Worm (Caenorhabditis elegans) whole organism, mixed stage, embryonic: ENCODE data around the gene srx-121.
"Not testable (repeated sequence)": the region's sequence is repeated elsewhere in the genome, so short reads cannot be mapped to it uniquely, and the experiment has no call there.

ENCODE experiments used
- M03D4.4 ChIP-seq: sonication (generic microtip); optimal IDR thresholded peaks from 2 replicates; lab custom pipeline; 2017; ENCODE audit warnings: mild to moderate bottlenecking, missing genetic modification characterization, missing compliant biosample characterization
- bed-3 ChIP-seq: fragments of 200-800 bp; sonication (Bioruptor generic); optimal IDR thresholded peaks from 3 replicates; lab custom pipeline; 2018; ENCODE audit warnings: mild to moderate bottlenecking, missing genetic modification characterization, moderate library complexity, missing compliant biosample characterization
- ceh-39 ChIP-seq: fragments of 150-350 bp; optimal IDR thresholded peaks from 2 replicates; lab custom pipeline; 2014; ENCODE audit warnings: missing biosample characterization, missing genetic modification characterization
- ceh-83 ChIP-seq: fragments of 200-800 bp; sonication (Bioruptor generic); optimal IDR thresholded peaks from 2 replicates; lab custom pipeline; 2018; ENCODE audit warnings: mild to moderate bottlenecking, missing genetic modification characterization, missing compliant biosample characterization
- ces-1 ChIP-seq: fragments of 150-350 bp; optimal IDR thresholded peaks from 2 replicates; lab custom pipeline; 2014; ENCODE audit warnings: missing biosample characterization, missing genetic modification reagents, missing genetic modification characterization
- elt-1 ChIP-seq: sonication (generic microtip); optimal IDR thresholded peaks from 2 replicates; lab custom pipeline; 2017; ENCODE audit warnings: missing genetic modification characterization, mild to moderate bottlenecking, missing compliant biosample characterization, antibody characterized with exemption, moderate library complexity, borderline replicate concordance; ENCODE audit not compliant: insufficient read depth
- elt-3 ChIP-seq: fragments of 150-350 bp; optimal IDR thresholded peaks from 2 replicates; lab custom pipeline; 2014; ENCODE audit warnings: missing biosample characterization, missing genetic modification characterization
- flh-1 ChIP-seq: fragments of 200-800 bp; sonication (Bioruptor generic); optimal IDR thresholded peaks from 2 replicates; lab custom pipeline; 2018; ENCODE audit warnings: mild to moderate bottlenecking, missing genetic modification characterization, moderate library complexity, missing compliant biosample characterization
- ham-2 ChIP-seq: fragments of 200-800 bp; sonication (Bioruptor generic); optimal IDR thresholded peaks from 2 replicates; lab custom pipeline; 2018; ENCODE audit warnings: mild to moderate bottlenecking, missing genetic modification characterization, missing compliant biosample characterization
- hlh-1 ChIP-seq: fragments of 150-350 bp; optimal IDR thresholded peaks from 2 replicates; lab custom pipeline; 2014; ENCODE audit warnings: missing biosample characterization, missing genetic modification reagents, missing genetic modification characterization
- lin-13 ChIP-seq: fragments of 150-350 bp; optimal IDR thresholded peaks from 2 replicates; lab custom pipeline; 2014; ENCODE audit warnings: missing biosample characterization, missing genetic modification characterization
- lsy-2 ChIP-seq: fragments of 150-350 bp; optimal IDR thresholded peaks from 2 replicates; lab custom pipeline; 2014; ENCODE audit warnings: missing biosample characterization, missing genetic modification characterization
- mab-5 ChIP-seq: fragments of 150-350 bp; optimal IDR thresholded peaks from 2 replicates; lab custom pipeline; 2014; ENCODE audit warnings: missing biosample characterization, missing genetic modification characterization
- mep-1 ChIP-seq: fragments of 150-350 bp; optimal IDR thresholded peaks from 2 replicates; lab custom pipeline; 2017; ENCODE audit warnings: missing biosample characterization, missing genetic modification reagents, missing genetic modification characterization, inconsistent platforms
- nhr-12 ChIP-seq: fragments of 150-350 bp; optimal IDR thresholded peaks from 2 replicates; lab custom pipeline; 2014; ENCODE audit warnings: missing biosample characterization, missing genetic modification characterization
- nhr-2 ChIP-seq: fragments of 150-350 bp; optimal IDR thresholded peaks from 2 replicates; lab custom pipeline; 2014; ENCODE audit warnings: missing biosample characterization, missing genetic modification characterization
- nhr-237 ChIP-seq: fragments of 150-350 bp; optimal IDR thresholded peaks from 2 replicates; lab custom pipeline; 2014; ENCODE audit warnings: missing biosample characterization, missing genetic modification characterization
- nhr-28 ChIP-seq: fragments of 150-350 bp; optimal IDR thresholded peaks from 2 replicates; lab custom pipeline; 2014; ENCODE audit warnings: missing biosample characterization, missing genetic modification characterization
- nhr-76 ChIP-seq: sonication (generic microtip); optimal IDR thresholded peaks from 2 replicates; lab custom pipeline; 2017; ENCODE audit warnings: missing biosample characterization, missing genetic modification characterization
- pha-4 ChIP-seq: fragments of 150-350 bp; optimal IDR thresholded peaks from 2 replicates; lab custom pipeline; 2018; ENCODE audit warnings: missing biosample characterization, missing genetic modification reagents, missing genetic modification characterization
- snpc-4 ChIP-seq: fragments of 150-350 bp; optimal IDR thresholded peaks from 2 replicates; lab custom pipeline; 2014; ENCODE audit warnings: missing biosample characterization, missing genetic modification characterization
- sptf-1 ChIP-seq: sonication (generic microtip); optimal IDR thresholded peaks from 2 replicates; lab custom pipeline; 2017; ENCODE audit warnings: mild to moderate bottlenecking, missing genetic modification characterization, moderate library complexity, missing compliant biosample characterization
- tbx-8 ChIP-seq: fragments of 200-800 bp; sonication (Bioruptor generic); optimal IDR thresholded peaks from 2 replicates; lab custom pipeline; 2018; ENCODE audit warnings: mild to moderate bottlenecking, missing genetic modification characterization, moderate library complexity, missing compliant biosample characterization
- unc-120 ChIP-seq: sonication (generic microtip); optimal IDR thresholded peaks from 2 replicates; lab custom pipeline; 2017; ENCODE audit warnings: missing genetic modification characterization, missing compliant biosample characterization; ENCODE audit not compliant: poor library complexity, severe bottlenecking
- unc-39 ChIP-seq: fragments of 150-350 bp; optimal IDR thresholded peaks from 2 replicates; lab custom pipeline; 2014; ENCODE audit warnings: missing biosample characterization, missing genetic modification characterization
- unc-62 ChIP-seq: fragments of 150-350 bp; optimal IDR thresholded peaks from 2 replicates; lab custom pipeline; 2014; ENCODE audit warnings: missing biosample characterization, missing genetic modification reagents, missing genetic modification characterization
- ztf-11 ChIP-seq: fragments of 150-350 bp; optimal IDR thresholded peaks from 2 replicates; lab custom pipeline; 2014; ENCODE audit warnings: missing biosample characterization, missing genetic modification characterization

Gene srx-121

DNA sequence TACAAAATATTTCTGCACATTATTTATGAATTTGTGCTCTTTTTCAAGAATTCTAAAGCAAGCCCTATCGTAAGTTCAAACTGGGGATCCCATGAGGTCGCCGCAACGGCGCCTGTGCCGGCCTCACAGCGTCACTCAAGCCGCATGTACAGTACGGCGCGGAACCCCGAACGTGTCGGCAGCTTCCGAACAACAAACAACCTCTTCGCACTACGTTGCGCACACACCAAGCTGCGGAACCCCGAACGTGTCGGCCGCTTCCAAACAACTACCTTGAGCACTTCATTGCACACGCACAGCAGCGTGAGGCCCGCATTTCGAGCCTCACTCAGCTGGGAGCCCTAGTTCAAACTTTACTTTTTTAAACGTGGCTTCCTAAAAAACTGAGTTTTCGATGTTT is 21.5 kb upstream of the srx-121 start:
- TF ChIP-seq unc-62 (no peak), nhr-12 (tag; lab: Kevin White, UChicago) (no peak), nhr-76 (tag; lab: Kevin White, UChicago) (no peak), nhr-237 (tag; lab: Kevin White, UChicago) (no peak)

ce11 chrV:3391005-3391404 is 18.4 kb upstream of the srx-121 start:
- TF ChIP-seq hlh-1 (tag; lab: Kevin White, UChicago), result no peak
- no peak for TF ChIP-seq mep-1 (tag; lab: Kevin White, UChicago)
- no peak for TF ChIP-seq mab-5 (tag; lab: Kevin White, UChicago)

ce11 chrV:3388299-3388698 is 15.7 kb upstream of the srx-121 start:
- TF ChIP-seq M03D4.4 (tag; lab: Kevin White, UChicago), result no peak
- no peak for TF ChIP-seq nhr-2 (tag; lab: Kevin White, UChicago)

DNA sequence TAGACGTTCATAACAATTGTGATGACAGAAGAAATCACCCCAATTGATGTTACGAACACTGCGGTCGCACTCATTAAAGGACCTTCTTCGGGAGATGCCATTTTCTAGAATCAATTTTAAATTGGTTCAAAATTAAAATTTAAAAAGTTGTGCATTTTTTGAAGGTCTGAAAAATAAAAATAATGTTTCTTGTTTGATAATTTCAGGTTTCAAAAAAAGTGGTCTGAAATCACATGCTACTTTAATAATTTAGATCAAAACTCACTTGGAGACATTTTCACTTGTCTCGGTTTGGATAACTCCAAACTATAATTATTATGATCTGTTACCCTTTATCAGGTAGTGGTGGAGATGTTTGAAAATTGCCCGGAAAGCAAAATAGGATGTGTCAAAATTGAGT is 4.4 kb upstream of the srx-121 start, which contains the start of gene srbc-2:
Gene srbc-2 (minus strand): TSS at position 101 of the 400 bp plus-strand sequence.
- TF ChIP-seq mab-5 (tag; lab: Kevin White, UChicago) (no peak), lsy-2 (no peak), elt-1 (tag; lab: Kevin White, UChicago) (no peak), M03D4.4 (tag; lab: Kevin White, UChicago) (no peak), ceh-39 (tag; lab: Kevin White, UChicago) (no peak), flh-1 (no peak), ceh-83 (GFP tag; lab: Kevin White, UChicago) (no peak), nhr-2 (tag; lab: Kevin White, UChicago) (no peak), nhr-237 (tag; lab: Kevin White, UChicago) (no peak), snpc-4 (no peak), pha-4 (no peak), ces-1 (GFP tag; lab: Kevin White, UChicago) (no peak), ham-2 (no peak), unc-120 (tag; lab: Kevin White, UChicago) (no peak), hlh-1 (tag; lab: Kevin White, UChicago) (no peak), elt-3 (no peak), tbx-8 (GFP tag; lab: Kevin White, UChicago) (no peak), unc-39 (tag; lab: Kevin White, UChicago) (no peak)

- TF ChIP-seq bed-3 (GFP tag; lab: Kevin White, UChicago); ceh-83 (GFP tag; lab: Kevin White, UChicago); flh-1: not testable (repeated sequence)
- TF ChIP-seq, all 35 proteins: peak for 0; not testable (repeated sequence) for 35
These were observed 4.8 kb downstream of the srx-121 start, which contains the start of gene C04E12.2 for ce11 chrV:3367773-3368172. Gene C04E12.2, plus strand, starts transcription at chrV:3368073.

- TF ChIP-seq lin-13 (no peak), elt-3 (no peak), M03D4.4 (tag; lab: Kevin White, UChicago) (no peak), ceh-39 (tag; lab: Kevin White, UChicago) (no peak), mab-5 (tag; lab: Kevin White, UChicago) (no peak), nhr-237 (tag; lab: Kevin White, UChicago) (no peak), nhr-28 (tag; lab: Kevin White, UChicago) (no peak)
These were observed 10.1 kb downstream of the srx-121 start, which contains the start of gene C04E12.4 for ce11 chrV:3362475-3362874. Gene C04E12.4, plus strand, starts transcription at chrV:3362775.

DNA sequence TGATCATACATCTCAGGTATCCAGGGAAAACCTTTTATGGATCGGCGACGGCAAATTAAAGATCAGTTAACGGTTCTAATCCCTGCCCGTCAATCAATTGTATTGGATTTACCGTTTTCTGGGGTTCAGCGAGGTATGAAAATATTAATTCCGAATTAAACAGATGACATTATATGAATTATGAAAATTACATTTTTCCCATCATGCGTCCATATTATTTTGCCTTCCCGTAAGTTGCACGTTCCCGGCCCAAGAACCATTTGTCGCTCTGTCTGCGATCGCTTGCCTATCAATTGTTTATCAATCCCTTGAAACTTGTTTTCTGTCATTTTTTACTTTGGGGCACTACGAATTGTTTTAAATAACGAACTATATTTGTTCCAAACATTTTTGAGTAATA is 10.9 kb downstream of the srx-121 start:
- no peak for TF ChIP-seq ces-1 (GFP tag; lab: Kevin White, UChicago)
- no peak for TF ChIP-seq snpc-4
- no peak for TF ChIP-seq tbx-8 (GFP tag; lab: Kevin White, UChicago)

- TF ChIP-seq snpc-4, result no peak
- TF ChIP-seq sptf-1 (tag; lab: Kevin White, UChicago), result no peak
- TF ChIP-seq nhr-76 (tag; lab: Kevin White, UChicago), result no peak
- TF ChIP-seq ztf-11 (tag; lab: Kevin White, UChicago), result no peak
- no peak for TF ChIP-seq unc-39 (tag; lab: Kevin White, UChicago)
These were observed 14.3 kb downstream of the srx-121 start, which contains the start of gene C04E12.5 for ce11 chrV:3358267-3358666. Gene C04E12.5, plus strand, starts transcription at chrV:3358567.
